Fruit fly (Drosophila melanogaster) whole organism, embryonic: ENCODE data around the gene unk.

Source experiments
- Bgb ChIP-seq: fragments of 200-800 bp; sonication (Bioruptor generic); IDR thresholded peaks from 2 replicates; pipeline ENCODE4 v1.3.6; 2022; ENCODE audit warnings: missing biosample characterization, missing genetic modification characterization; ENCODE audit not compliant: partially characterized antibody
- CG1024 ChIP-seq: fragments of 200-800 bp; sonication (Bioruptor generic); IDR thresholded peaks from 2 replicates; pipeline ENCODE4 v1.3.6; 2022; ENCODE audit warnings: missing biosample characterization, missing genetic modification characterization
- CG11456 ChIP-seq: fragments of 200-800 bp; sonication (Bioruptor generic); IDR thresholded peaks from 3 replicates; pipeline ENCODE4 v1.3.6; 2022; ENCODE audit warnings: missing biosample characterization, missing genetic modification characterization
- CG11695 ChIP-seq: fragments of 200-800 bp; sonication (Bioruptor generic); IDR thresholded peaks from 3 replicates; pipeline ENCODE4 v1.3.6; 2022; ENCODE audit warnings: missing biosample characterization, missing genetic modification characterization
- CG12071 ChIP-seq: fragments of 200-800 bp; sonication (Bioruptor generic); optimal IDR thresholded peaks from 3 replicates; lab custom pipeline; 2018; ENCODE audit warnings: missing biosample characterization, mild to moderate bottlenecking, missing genetic modification characterization
- CG14050 ChIP-seq: fragments of 200-800 bp; sonication (Bioruptor generic); IDR thresholded peaks from 3 replicates; pipeline ENCODE4 v1.3.6; 2022; ENCODE audit warnings: missing biosample characterization, missing genetic modification characterization
- CG14667 ChIP-seq: fragments of 200-800 bp; sonication (Bioruptor generic); IDR thresholded peaks from 2 replicates; pipeline ENCODE4 v1.3.6; 2022; ENCODE audit warnings: missing biosample characterization, missing genetic modification characterization
- CG15011 ChIP-seq: fragments of 200-800 bp; sonication (Bioruptor generic); optimal IDR thresholded peaks from 3 replicates; lab custom pipeline; 2018; ENCODE audit warnings: missing biosample characterization, mild to moderate bottlenecking, missing genetic modification characterization
- CG15514 ChIP-seq: fragments of 200-800 bp; sonication (Bioruptor generic); optimal IDR thresholded peaks from 3 replicates; lab custom pipeline; 2017; ENCODE audit warnings: missing biosample characterization, missing genetic modification characterization, mild to moderate bottlenecking, moderate library complexity, missing genetic modification reagents
- CG15601 ChIP-seq: fragments of 200-800 bp; sonication (Bioruptor generic); optimal IDR thresholded peaks from 3 replicates; lab custom pipeline; 2019; ENCODE audit warnings: missing biosample characterization, mild to moderate bottlenecking, missing genetic modification characterization, moderate library complexity
- CG15696 ChIP-seq: fragments of 200-800 bp; sonication (Bioruptor generic); optimal IDR thresholded peaks from 2 replicates; lab custom pipeline; 2019; ENCODE audit warnings: missing biosample characterization, mild to moderate bottlenecking, missing genetic modification characterization, moderate library complexity
- CG16863 ChIP-seq: fragments of 200-800 bp; sonication (Bioruptor generic); optimal IDR thresholded peaks from 3 replicates; lab custom pipeline; 2016; ENCODE audit warnings: missing biosample characterization, missing genetic modification characterization
- CG2120 ChIP-seq: fragments of 200-800 bp; sonication (Bioruptor generic); optimal IDR thresholded peaks from 3 replicates; lab custom pipeline; 2016; ENCODE audit warnings: missing biosample characterization, missing genetic modification characterization
- CG32767 ChIP-seq: fragments of 200-800 bp; sonication (Bioruptor generic); IDR thresholded peaks from 2 replicates; pipeline ENCODE4 v1.3.6; 2022; ENCODE audit warnings: missing biosample characterization, missing genetic modification characterization
- CG4424 ChIP-seq: fragments of 200-800 bp; sonication (Bioruptor generic); optimal IDR thresholded peaks from 3 replicates; lab custom pipeline; 2016; ENCODE audit warnings: missing biosample characterization, missing genetic modification characterization
- CG6272 ChIP-seq: fragments of 200-800 bp; sonication (Bioruptor generic); IDR thresholded peaks from 2 replicates; pipeline ENCODE4 v1.3.6; 2022; ENCODE audit warnings: missing biosample characterization, missing genetic modification characterization
- CG6791 ChIP-seq: fragments of 200-800 bp; sonication (Bioruptor generic); IDR thresholded peaks from 3 replicates; pipeline ENCODE4 v1.3.6; 2022; ENCODE audit warnings: missing biosample characterization, missing genetic modification characterization; ENCODE audit not compliant: partially characterized antibody
- CG7839 ChIP-seq: fragments of 200-800 bp; sonication (Bioruptor generic); optimal IDR thresholded peaks from 3 replicates; lab custom pipeline; 2018; ENCODE audit warnings: missing biosample characterization, mild to moderate bottlenecking, missing genetic modification characterization, moderate library complexity
- CG9215 ChIP-seq: fragments of 200-800 bp; sonication (Bioruptor generic); IDR thresholded peaks from 2 replicates; pipeline ENCODE4 v1.3.6; 2022; ENCODE audit warnings: missing biosample characterization, missing genetic modification characterization
- CG9797 ChIP-seq: fragments of 200-800 bp; sonication (Bioruptor generic); optimal IDR thresholded peaks from 3 replicates; lab custom pipeline; 2018; ENCODE audit warnings: missing biosample characterization, mild to moderate bottlenecking, missing genetic modification characterization
- Camta ChIP-seq: fragments of 200-800 bp; sonication (Bioruptor generic); optimal IDR thresholded peaks from 2 replicates; lab custom pipeline; 2016; ENCODE audit warnings: missing biosample characterization, missing genetic modification characterization
- CrebB ChIP-seq: fragments of 200-800 bp; sonication (Bioruptor generic); optimal IDR thresholded peaks from 3 replicates; lab custom pipeline; 2018; ENCODE audit warnings: missing biosample characterization, mild to moderate bottlenecking, missing genetic modification characterization
- E2f1 ChIP-seq: fragments of 200-800 bp; sonication (Bioruptor generic); IDR thresholded peaks from 2 replicates; pipeline ENCODE4 v1.3.6; 2022; ENCODE audit warnings: missing biosample characterization, missing genetic modification characterization
- Fer1 ChIP-seq: fragments of 200-800 bp; sonication (Bioruptor generic); optimal IDR thresholded peaks from 2 replicates; lab custom pipeline; 2017; ENCODE audit warnings: missing biosample characterization, mild to moderate bottlenecking, missing genetic modification characterization
- Fer3 ChIP-seq: fragments of 200-800 bp; sonication (Bioruptor generic); optimal IDR thresholded peaks from 2 replicates; lab custom pipeline; 2018; ENCODE audit warnings: missing biosample characterization, mild to moderate bottlenecking, missing genetic modification characterization, moderate library complexity
- Gug ChIP-seq: fragments of 200-800 bp; sonication (Bioruptor generic); IDR thresholded peaks from 4 replicates; pipeline ENCODE4 v1.3.6; 2022; ENCODE audit warnings: missing biosample characterization, missing genetic modification characterization
- Hand ChIP-seq: fragments of 200-800 bp; sonication (Bioruptor generic); optimal IDR thresholded peaks from 2 replicates; lab custom pipeline; 2017; ENCODE audit warnings: mild to moderate bottlenecking, missing biosample characterization, missing genetic modification reagents, missing genetic modification characterization
- Hr3 ChIP-seq: fragments of 200-800 bp; sonication (Bioruptor generic); optimal IDR thresholded peaks from 3 replicates; lab custom pipeline; 2016; ENCODE audit warnings: missing biosample characterization, missing genetic modification characterization
- Lim3 ChIP-seq: fragments of 200-800 bp; sonication (Bioruptor generic); IDR thresholded peaks from 2 replicates; pipeline ENCODE4 v1.3.6; 2022; ENCODE audit warnings: missing biosample characterization, missing genetic modification characterization
- Max ChIP-seq: fragments of 200-800 bp; sonication (Bioruptor generic); optimal IDR thresholded peaks from 2 replicates; lab custom pipeline; 2016; ENCODE audit warnings: missing biosample characterization, mild to moderate bottlenecking, missing genetic modification characterization
- Meics ChIP-seq: fragments of 200-800 bp; sonication (Bioruptor generic); optimal IDR thresholded peaks from 2 replicates; lab custom pipeline; 2017; ENCODE audit warnings: missing biosample characterization, mild to moderate bottlenecking, missing genetic modification characterization
- Mes4 ChIP-seq: fragments of 200-800 bp; sonication (Bioruptor generic); optimal IDR thresholded peaks from 2 replicates; lab custom pipeline; 2016; ENCODE audit warnings: missing biosample characterization, missing genetic modification characterization
- Oaz ChIP-seq: fragments of 200-800 bp; sonication (Bioruptor generic); IDR thresholded peaks from 2 replicates; pipeline ENCODE4 v1.3.6; 2022; ENCODE audit warnings: missing biosample characterization, missing genetic modification characterization
- Taf1 ChIP-seq: fragments of 200-800 bp; sonication (Bioruptor generic); IDR thresholded peaks from 2 replicates; pipeline ENCODE4 v1.3.6; 2022; ENCODE audit warnings: missing biosample characterization, missing genetic modification characterization
- Xrp1 ChIP-seq: fragments of 200-800 bp; sonication (Bioruptor generic); IDR thresholded peaks from 2 replicates; pipeline ENCODE4 v1.3.6; 2022; ENCODE audit warnings: missing biosample characterization, missing genetic modification characterization
- amos ChIP-seq: fragments of 200-800 bp; sonication (Bioruptor generic); IDR thresholded peaks from 2 replicates; pipeline ENCODE4 v1.3.6; 2022; ENCODE audit warnings: missing biosample characterization, missing genetic modification characterization; ENCODE audit not compliant: partially characterized antibody
- ato ChIP-seq: fragments of 200-800 bp; sonication (Bioruptor generic); IDR thresholded peaks from 2 replicates; pipeline ENCODE4 v1.3.6; 2022; ENCODE audit warnings: missing biosample characterization, missing genetic modification characterization; ENCODE audit not compliant: partially characterized antibody
- cad ChIP-seq: fragments of >200 bp; optimal IDR thresholded peaks from 2 replicates; lab custom pipeline; 2017; ENCODE audit warnings: missing biosample characterization, missing genetic modification characterization
- cg ChIP-seq: fragments of 200-800 bp; sonication (Bioruptor generic); optimal IDR thresholded peaks from 3 replicates; lab custom pipeline; 2019; ENCODE audit warnings: missing biosample characterization, mild to moderate bottlenecking, missing genetic modification characterization, moderate library complexity
- fd102C ChIP-seq: fragments of 200-800 bp; sonication (Bioruptor generic); optimal IDR thresholded peaks from 2 replicates; lab custom pipeline; 2018; ENCODE audit warnings: missing biosample characterization, mild to moderate bottlenecking, missing genetic modification characterization, moderate library complexity
- fru ChIP-seq: fragments of >200 bp; optimal IDR thresholded peaks from 2 replicates; lab custom pipeline; 2017
- ham ChIP-seq: fragments of 200-800 bp; sonication (Bioruptor generic); IDR thresholded peaks from 2 replicates; pipeline ENCODE4 v1.3.6; 2022; ENCODE audit warnings: missing biosample characterization, missing genetic modification characterization
- ind ChIP-seq: fragments of 200-800 bp; sonication (Bioruptor generic); optimal IDR thresholded peaks from 3 replicates; lab custom pipeline; 2016; ENCODE audit warnings: missing biosample characterization, missing genetic modification characterization
- lmd ChIP-seq: fragments of 200-800 bp; sonication (Bioruptor generic); IDR thresholded peaks from 2 replicates; pipeline ENCODE4 v1.3.6; 2022; ENCODE audit warnings: missing biosample characterization, missing genetic modification characterization
- pfk ChIP-seq: fragments of 200-800 bp; sonication (Bioruptor generic); optimal IDR thresholded peaks from 2 replicates; lab custom pipeline; 2018; ENCODE audit warnings: missing biosample characterization, mild to moderate bottlenecking, missing genetic modification characterization, moderate library complexity
- prd ChIP-seq, 3 experiments: fragments of >200 bp in 2 of 3; fragments of 200-800 bp in 1 of 3; sonication (Bioruptor generic) in 1 of 3; optimal IDR thresholded peaks in 2 of 3; IDR thresholded peaks in 1 of 3; 2 replicates in 2 of 3; 3 replicates in 1 of 3; pipeline versions ENCODE4 v1.3.6 to Lab custom; 2017 to 2022; ENCODE audit warnings: missing biosample characterization in 1 of 3, missing genetic modification characterization in 1 of 3
- pum ChIP-seq: fragments of 200-800 bp; sonication (Bioruptor generic); optimal IDR thresholded peaks from 2 replicates; lab custom pipeline; 2016; ENCODE audit warnings: missing biosample characterization, missing genetic modification characterization
- ranshi ChIP-seq: fragments of 200-800 bp; sonication (Bioruptor generic); IDR thresholded peaks from 2 replicates; pipeline ENCODE4 v1.3.6; 2022; ENCODE audit warnings: missing biosample characterization, missing genetic modification characterization
- repo ChIP-seq: fragments of 200-800 bp; sonication (Bioruptor generic); optimal IDR thresholded peaks from 2 replicates; lab custom pipeline; 2016; ENCODE audit warnings: missing biosample characterization, missing genetic modification characterization
- shn ChIP-seq: fragments of 200-800 bp; sonication (Bioruptor generic); optimal IDR thresholded peaks from 3 replicates; lab custom pipeline; 2016; ENCODE audit warnings: missing biosample characterization, missing genetic modification characterization
- slbo ChIP-seq: fragments of 200-800 bp; sonication (Bioruptor generic); IDR thresholded peaks from 2 replicates; pipeline ENCODE4 v1.3.6; 2022; ENCODE audit warnings: missing biosample characterization, missing genetic modification characterization
- slp2 ChIP-seq: fragments of 200-800 bp; sonication (Bioruptor generic); optimal IDR thresholded peaks from 2 replicates; lab custom pipeline; 2016; ENCODE audit warnings: missing biosample characterization, missing genetic modification characterization
- tap ChIP-seq: fragments of 200-800 bp; optimal IDR thresholded peaks from 3 replicates; lab custom pipeline; 2019; ENCODE audit warnings: missing biosample characterization, mild to moderate bottlenecking, missing genetic modification characterization, moderate library complexity

Gene unk

DNA sequence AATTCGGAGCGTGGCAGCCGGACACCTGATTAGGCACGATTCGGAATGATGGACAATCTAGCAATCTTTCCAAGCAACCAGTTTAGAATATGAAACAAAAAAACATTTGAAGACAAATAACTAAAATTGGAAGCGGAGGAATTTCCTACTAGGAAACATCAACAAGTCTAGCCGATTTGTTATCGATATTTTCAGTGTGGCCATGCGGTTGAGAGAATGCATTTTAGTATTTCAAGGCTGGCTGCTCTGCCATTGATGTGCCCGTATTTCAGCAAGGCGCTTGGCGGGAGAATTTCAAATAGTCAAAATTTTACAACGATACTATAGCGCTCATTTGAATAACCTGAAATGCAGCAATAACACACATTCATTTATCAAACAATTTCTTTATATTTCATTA lies 29.9 kb downstream of the unk start, which contains the start of gene CG31457 (continued):
- no peak for TF ChIP-seq slp2
- no peak for TF ChIP-seq repo (GFP tag; lab: Kevin White, UChicago)
- no peak for TF ChIP-seq CG32767 (GFP tag; lab: Robert Waterston, UW)
- TF ChIP-seq Fer3 (tag; lab: Kevin White, UChicago): no peak
- TF ChIP-seq Meics (GFP tag; lab: Kevin White, UChicago): no peak
- TF ChIP-seq Gug: no peak
- no peak for TF ChIP-seq CG14050 (GFP tag; lab: Robert Waterston, UW)
- no peak for TF ChIP-seq Oaz
- no peak for TF ChIP-seq ranshi (GFP tag; lab: Robert Waterston, UW)
- no peak for TF ChIP-seq lmd
- no peak for TF ChIP-seq fd102C
- no peak for TF ChIP-seq CG9215 (GFP tag; lab: Robert Waterston, UW)
- no peak for TF ChIP-seq Lim3
- TF ChIP-seq Max (GFP tag; lab: Kevin White, UChicago): no peak
- TF ChIP-seq CG4424 (GFP tag; lab: Kevin White, UChicago): no peak
- TF ChIP-seq Taf1 (GFP tag; lab: Robert Waterston, UW): no peak
- TF ChIP-seq ato (GFP tag; lab: Robert Waterston, UW): peak; percentile 41
- no peak for TF ChIP-seq CG12071
- no peak for TF ChIP-seq fru
- no peak for TF ChIP-seq CG1024
- TF ChIP-seq CG11695 (GFP tag; lab: Robert Waterston, UW): no peak
- TF ChIP-seq CG16863 (GFP tag; lab: Kevin White, UChicago): no peak
- TF ChIP-seq Bgb (GFP tag; lab: Robert Waterston, UW): peak; percentile 84
- peak; percentile 69; the same call in 2 of the 3 replicates for TF ChIP-seq CG6791 (GFP tag; lab: Robert Waterston, UW)
- no peak for TF ChIP-seq Fer1 (GFP tag; lab: Kevin White, UChicago)
- TF ChIP-seq CG6272 (GFP tag; lab: Robert Waterston, UW): no peak
- TF ChIP-seq prd (optimal IDR thresholded peaks at IDR 0.05; lab: Kevin White, UChicago): no peak
- no peak for TF ChIP-seq prd (GFP tag; IDR thresholded peaks at IDR 0.05; lab: Robert Waterston, UW)
- no peak for TF ChIP-seq CG14667 (GFP tag; lab: Robert Waterston, UW)
- no peak for TF ChIP-seq CG15011 (GFP tag; lab: Kevin White, UChicago)
- no peak for TF ChIP-seq shn (GFP tag; lab: Kevin White, UChicago)
- no peak for TF ChIP-seq E2f1 (GFP tag; lab: Robert Waterston, UW)
- peak; percentile 86 for TF ChIP-seq amos (GFP tag; lab: Robert Waterston, UW)
- no peak for TF ChIP-seq ham
- peak; percentile 47 for TF ChIP-seq CG15514 (GFP tag; lab: Kevin White, UChicago)
- no peak for TF ChIP-seq CG11456 (GFP tag; lab: Robert Waterston, UW)
- TF ChIP-seq CG15601 (tag; lab: Kevin White, UChicago): peak; percentile 7
- no peak for TF ChIP-seq Hand (GFP tag; lab: Kevin White, UChicago)
- no peak for TF ChIP-seq tap (tag; lab: Kevin White, UChicago)
- no peak for TF ChIP-seq slbo (GFP tag; lab: Robert Waterston, UW)
- no peak for TF ChIP-seq Xrp1 (GFP tag; lab: Robert Waterston, UW)
- no peak for TF ChIP-seq cg (GFP tag; lab: Kevin White, UChicago)
- no peak for TF ChIP-seq Hr3 (GFP tag; lab: Kevin White, UChicago)
- TF ChIP-seq CG2120: peak; percentile 16
- no peak for TF ChIP-seq CG7839 (tag; lab: Kevin White, UChicago)
- no peak for TF ChIP-seq Mes4
- TF ChIP-seq ind: no peak
- peak; percentile 97 for TF ChIP-seq CG9797 (GFP tag; lab: Kevin White, UChicago)
- TF ChIP-seq pum (GFP tag; lab: Kevin White, UChicago): no peak
- TF ChIP-seq CrebB: no peak
- no peak for TF ChIP-seq cad
- TF ChIP-seq pfk (GFP tag; lab: Kevin White, UChicago): no peak
- no peak for TF ChIP-seq CG15696 (tag; lab: Kevin White, UChicago)
- TF ChIP-seq Camta (GFP tag; lab: Kevin White, UChicago): no peak
